Worm (Caenorhabditis elegans) whole organism, L4/young adult: ENCODE data around the gene F28C1.1.

ENCODE experiments used
- W03F9.2 ChIP-seq: fragments of 150-350 bp; optimal IDR thresholded peaks from 2 replicates; lab custom pipeline; 2014; ENCODE audit warnings: missing biosample characterization, missing genetic modification characterization
- dao-5 ChIP-seq: sonication (generic microtip); optimal IDR thresholded peaks from 2 replicates; lab custom pipeline; 2016; ENCODE audit warnings: missing genotype, missing genetic modification characterization, moderate library complexity, missing compliant biosample characterization
- him-1 ChIP-seq: sonication (generic microtip); optimal IDR thresholded peaks from 2 replicates; lab custom pipeline; 2016; ENCODE audit warnings: missing genotype, missing genetic modification reagents, missing genetic modification characterization, missing compliant biosample characterization

ce11 chrV:12466653-12467052, 16.0 kb downstream of the F28C1.1 start:
- TF ChIP-seq him-1 (tag; lab: Kevin White, UChicago): no peak
- TF ChIP-seq dao-5 (tag; lab: Kevin White, UChicago): no peak
- no peak for TF ChIP-seq W03F9.2 (tag; lab: Kevin White, UChicago)
